Fruit fly (Drosophila melanogaster) whole organism, embryonic: ENCODE results near the gene CG13248.

Experiments used
- CG10321 ChIP-seq: fragments of 200-800 bp; sonication (Bioruptor generic); IDR thresholded peaks from 2 replicates; pipeline ENCODE4 v1.3.6; 2022; ENCODE audit warnings: missing biosample characterization, missing genetic modification characterization
- CG10979 ChIP-seq: fragments of 200-800 bp; sonication (Bioruptor generic); optimal IDR thresholded peaks from 2 replicates; lab custom pipeline; 2018; ENCODE audit warnings: missing biosample characterization, mild to moderate bottlenecking, missing genetic modification characterization, moderate library complexity
- CG12071 ChIP-seq: fragments of 200-800 bp; sonication (Bioruptor generic); optimal IDR thresholded peaks from 3 replicates; lab custom pipeline; 2018; ENCODE audit warnings: missing biosample characterization, mild to moderate bottlenecking, missing genetic modification characterization
- CG12769 ChIP-seq: fragments of 200-800 bp; sonication (Bioruptor generic); optimal IDR thresholded peaks from 2 replicates; lab custom pipeline; 2019; ENCODE audit warnings: missing biosample characterization, mild to moderate bottlenecking, missing genetic modification characterization, moderate library complexity
- CG13296 ChIP-seq: fragments of 200-800 bp; sonication (Bioruptor generic); optimal IDR thresholded peaks from 3 replicates; lab custom pipeline; 2018; ENCODE audit warnings: missing biosample characterization, mild to moderate bottlenecking, missing genetic modification characterization
- CG15269 ChIP-seq: fragments of 200-800 bp; sonication (Bioruptor generic); optimal IDR thresholded peaks from 2 replicates; lab custom pipeline; 2018; ENCODE audit warnings: missing biosample characterization, mild to moderate bottlenecking, missing genetic modification characterization, moderate library complexity
- CG2120 ChIP-seq: fragments of 200-800 bp; sonication (Bioruptor generic); optimal IDR thresholded peaks from 3 replicates; lab custom pipeline; 2016; ENCODE audit warnings: missing biosample characterization, missing genetic modification characterization
- CG3065 ChIP-seq: fragments of 200-800 bp; sonication (Bioruptor generic); optimal IDR thresholded peaks from 2 replicates; lab custom pipeline; 2016; ENCODE audit warnings: missing biosample characterization, missing genetic modification characterization
- CG3163 ChIP-seq: fragments of 200-800 bp; sonication (Bioruptor generic); optimal IDR thresholded peaks from 3 replicates; lab custom pipeline; 2016; ENCODE audit warnings: missing biosample characterization, missing genetic modification characterization
- CG4328 ChIP-seq: fragments of 200-800 bp; sonication (Bioruptor generic); optimal IDR thresholded peaks from 3 replicates; lab custom pipeline; 2017; ENCODE audit warnings: missing biosample characterization, missing genetic modification reagents, missing genetic modification characterization
- CG4730 ChIP-seq: fragments of 200-800 bp; sonication (Bioruptor generic); IDR thresholded peaks from 2 replicates; pipeline ENCODE4 v1.3.6; 2022; ENCODE audit warnings: missing biosample characterization, missing genetic modification characterization
- CG4854 ChIP-seq: fragments of 200-800 bp; sonication (Bioruptor generic); optimal IDR thresholded peaks from 2 replicates; lab custom pipeline; 2016; ENCODE audit warnings: missing biosample characterization, missing genetic modification characterization, inconsistent platforms
- CG6272 ChIP-seq: fragments of 200-800 bp; sonication (Bioruptor generic); IDR thresholded peaks from 2 replicates; pipeline ENCODE4 v1.3.6; 2022; ENCODE audit warnings: missing biosample characterization, missing genetic modification characterization
- CG7372 ChIP-seq: fragments of 200-800 bp; sonication (Bioruptor generic); IDR thresholded peaks from 2 replicates; pipeline ENCODE4 v1.3.6; 2022; ENCODE audit warnings: missing biosample characterization, missing genetic modification characterization
- CG7963 ChIP-seq: fragments of 200-800 bp; sonication (Bioruptor generic); IDR thresholded peaks from 3 replicates; pipeline ENCODE4 v1.3.6; 2022; ENCODE audit warnings: missing biosample characterization, missing genetic modification characterization; ENCODE audit not compliant: partially characterized antibody
- CG8089 ChIP-seq: fragments of 200-800 bp; sonication (Bioruptor generic); optimal IDR thresholded peaks from 3 replicates; lab custom pipeline; 2016; ENCODE audit warnings: missing biosample characterization, missing genetic modification characterization
- CG8359 ChIP-seq: fragments of 200-800 bp; sonication (Bioruptor generic); optimal IDR thresholded peaks from 2 replicates; lab custom pipeline; 2017; ENCODE audit warnings: missing biosample characterization, mild to moderate bottlenecking, missing genetic modification characterization, borderline replicate concordance
- CG9876 ChIP-seq: fragments of 200-800 bp; sonication (Bioruptor generic); optimal IDR thresholded peaks from 2 replicates; lab custom pipeline; 2016; ENCODE audit warnings: missing biosample characterization, missing genetic modification characterization
- CrebB ChIP-seq: fragments of 200-800 bp; sonication (Bioruptor generic); optimal IDR thresholded peaks from 3 replicates; lab custom pipeline; 2018; ENCODE audit warnings: missing biosample characterization, mild to moderate bottlenecking, missing genetic modification characterization
- Dbx ChIP-seq: fragments of 200-800 bp; sonication (Bioruptor generic); IDR thresholded peaks from 3 replicates; pipeline ENCODE4 v1.3.6; 2022; ENCODE audit warnings: missing biosample characterization, missing genetic modification characterization
- Doc2 ChIP-seq: fragments of 200-800 bp; sonication (Bioruptor generic); IDR thresholded peaks from 2 replicates; pipeline ENCODE4 v1.3.6; 2022; ENCODE audit warnings: missing biosample characterization, missing genetic modification characterization
- E2f1 ChIP-seq: fragments of 200-800 bp; sonication (Bioruptor generic); IDR thresholded peaks from 2 replicates; pipeline ENCODE4 v1.3.6; 2022; ENCODE audit warnings: missing biosample characterization, missing genetic modification characterization
- HLH54F ChIP-seq: fragments of 200-800 bp; sonication (Bioruptor generic); optimal IDR thresholded peaks from 3 replicates; lab custom pipeline; 2016; ENCODE audit warnings: missing biosample characterization, missing genetic modification characterization
- Hmr ChIP-seq: fragments of 200-800 bp; sonication (Bioruptor generic); optimal IDR thresholded peaks from 3 replicates; lab custom pipeline; 2017; ENCODE audit warnings: mild to moderate bottlenecking, missing biosample characterization, missing genetic modification reagents, missing genetic modification characterization
- Neu2 ChIP-seq: fragments of 200-800 bp; sonication (Bioruptor generic); optimal IDR thresholded peaks from 3 replicates; lab custom pipeline; 2016; ENCODE audit warnings: missing biosample characterization, missing genetic modification characterization, borderline replicate concordance
- Optix ChIP-seq: fragments of 200-800 bp; sonication (Bioruptor generic); IDR thresholded peaks from 3 replicates; pipeline ENCODE4 v1.3.6; 2022; ENCODE audit warnings: missing biosample characterization, missing genetic modification characterization
- Sry-δ ChIP-seq: fragments of 200-800 bp; sonication (Bioruptor generic); optimal IDR thresholded peaks from 2 replicates; lab custom pipeline; 2016; ENCODE audit warnings: missing biosample characterization, missing genetic modification characterization
- Ssrp ChIP-seq: fragments of 200-800 bp; sonication (Bioruptor generic); optimal IDR thresholded peaks from 2 replicates; lab custom pipeline; 2018; ENCODE audit warnings: missing biosample characterization, mild to moderate bottlenecking, missing genetic modification characterization, moderate library complexity
- br ChIP-seq: fragments of >200 bp; optimal IDR thresholded peaks from 2 replicates; lab custom pipeline; 2017
- bsh ChIP-seq, 2 experiments: fragments of 200-800 bp; sonication (Bioruptor generic); optimal IDR thresholded peaks; 2 replicates each; lab custom pipeline; 2017 to 2018; ENCODE audit warnings: mild to moderate bottlenecking in 2 of 2, missing biosample characterization in 2 of 2, missing genetic modification characterization in 2 of 2, moderate library complexity in 1 of 2
- crp ChIP-seq, 2 experiments: fragments of 200-800 bp; sonication (Bioruptor generic); optimal IDR thresholded peaks; 2 replicates in 1 of 2; 3 replicates in 1 of 2; lab custom pipeline; 2017; ENCODE audit warnings: missing biosample characterization in 2 of 2, missing genetic modification characterization in 2 of 2, mild to moderate bottlenecking in 1 of 2, moderate library complexity in 1 of 2
- da ChIP-seq: fragments of 200-800 bp; sonication (Bioruptor generic); optimal IDR thresholded peaks from 2 replicates; lab custom pipeline; 2016; ENCODE audit warnings: missing biosample characterization, missing genetic modification characterization
- danr ChIP-seq: fragments of 200-800 bp; sonication (Bioruptor generic); IDR thresholded peaks from 2 replicates; pipeline ENCODE4 v1.3.6; 2022; ENCODE audit warnings: missing biosample characterization, missing genetic modification characterization
- en ChIP-seq: fragments of 200-800 bp; sonication (Bioruptor generic); optimal IDR thresholded peaks from 2 replicates; lab custom pipeline; 2016; ENCODE audit warnings: missing biosample characterization, missing genetic modification characterization
- gcm ChIP-seq: fragments of 200-800 bp; sonication (Bioruptor generic); optimal IDR thresholded peaks from 2 replicates; lab custom pipeline; 2019; ENCODE audit warnings: missing biosample characterization, mild to moderate bottlenecking, missing genetic modification characterization, moderate library complexity
- ind ChIP-seq: fragments of 200-800 bp; sonication (Bioruptor generic); optimal IDR thresholded peaks from 3 replicates; lab custom pipeline; 2016; ENCODE audit warnings: missing biosample characterization, missing genetic modification characterization
- lmd ChIP-seq: fragments of 200-800 bp; sonication (Bioruptor generic); IDR thresholded peaks from 2 replicates; pipeline ENCODE4 v1.3.6; 2022; ENCODE audit warnings: missing biosample characterization, missing genetic modification characterization
- nmo ChIP-seq: fragments of 200-800 bp; sonication (Bioruptor generic); optimal IDR thresholded peaks from 2 replicates; lab custom pipeline; 2018; ENCODE audit warnings: missing biosample characterization, mild to moderate bottlenecking, missing genetic modification characterization, moderate library complexity
- ro ChIP-seq: fragments of 200-800 bp; sonication (Bioruptor generic); IDR thresholded peaks from 2 replicates; pipeline ENCODE4 v1.3.6; 2022; ENCODE audit warnings: missing biosample characterization, missing genetic modification characterization
- run ChIP-seq: fragments of 200-800 bp; sonication (Bioruptor generic); optimal IDR thresholded peaks from 3 replicates; lab custom pipeline; 2018; ENCODE audit warnings: missing biosample characterization, mild to moderate bottlenecking, missing genetic modification characterization
- sens-2 ChIP-seq: fragments of 200-800 bp; sonication (Bioruptor generic); IDR thresholded peaks from 2 replicates; pipeline ENCODE4 v1.3.6; 2022; ENCODE audit warnings: missing biosample characterization, missing genetic modification characterization
- sima ChIP-seq: fragments of 200-800 bp; sonication (Bioruptor generic); optimal IDR thresholded peaks from 2 replicates; lab custom pipeline; 2016; ENCODE audit warnings: missing biosample characterization, missing genetic modification characterization
- slp2 ChIP-seq: fragments of 200-800 bp; sonication (Bioruptor generic); optimal IDR thresholded peaks from 2 replicates; lab custom pipeline; 2016; ENCODE audit warnings: missing biosample characterization, missing genetic modification characterization
- ssp ChIP-seq: fragments of 200-800 bp; sonication (Bioruptor generic); IDR thresholded peaks from 2 replicates; pipeline ENCODE4 v1.3.6; 2022; ENCODE audit warnings: missing biosample characterization, missing genetic modification characterization
- stc ChIP-seq: fragments of 200-800 bp; sonication (Bioruptor generic); IDR thresholded peaks from 2 replicates; pipeline ENCODE4 v1.3.6; 2022; ENCODE audit warnings: missing biosample characterization, missing genetic modification characterization
- tin ChIP-seq: fragments of 200-800 bp; sonication (Bioruptor generic); optimal IDR thresholded peaks from 3 replicates; lab custom pipeline; 2016; ENCODE audit warnings: missing biosample characterization, missing genetic modification characterization
- tna ChIP-seq: fragments of 200-800 bp; sonication (Bioruptor generic); IDR thresholded peaks from 2 replicates; pipeline ENCODE4 v1.3.6; 2022; ENCODE audit warnings: missing biosample characterization, missing genetic modification characterization; ENCODE audit not compliant: partially characterized antibody
- toy ChIP-seq: fragments of 200-800 bp; sonication (Bioruptor generic); IDR thresholded peaks from 2 replicates; pipeline ENCODE4 v1.3.6; 2022; ENCODE audit warnings: missing biosample characterization, missing genetic modification characterization

CG13248 gene

dm6 chr3L:20398243-20399222 lies 11.8 kb downstream of the CG13248 start (continued):
- TF ChIP-seq CrebB (tag; lab: Kevin White, UChicago) (peak; percentile 71), CG12769 (tag; lab: Kevin White, UChicago) (peak; percentile 56), CG8089 (peak; percentile 51), CG7372 (peak; percentile 71), CG4730 (GFP tag; lab: Robert Waterston, UW) (peak; percentile 26; the same call in 1 of the 2 replicates), run (tag; lab: Kevin White, UChicago) (peak; percentile 76), CG4854 (peak; percentile 75), CG3065 (GFP tag; lab: Kevin White, UChicago) (peak; percentile 33), CG4328 (GFP tag; lab: Kevin White, UChicago) (peak; percentile 67), CG3163 (GFP tag; lab: Kevin White, UChicago) (peak; percentile 13), CG8359 (GFP tag; lab: Kevin White, UChicago) (peak; percentile 29), bsh (GFP tag; optimal IDR thresholded peaks at IDR 0.05; lab: Kevin White, UChicago) (peak; percentile 58 to 82), CG10979 (tag; lab: Kevin White, UChicago) (peak; percentile 87), CG7963 (GFP tag; lab: Robert Waterston, UW) (no peak), Sry-δ (GFP tag; lab: Kevin White, UChicago) (peak; percentile 26), HLH54F (GFP tag; lab: Kevin White, UChicago) (peak; percentile 65), sima (no peak), Optix (0 out of 3 replicates have a peak, but pooled peaks have one; percentile 21), gcm (GFP tag; lab: Kevin White, UChicago) (peak; percentile 84), tna (GFP tag; lab: Robert Waterston, UW) (no peak), slp2 (GFP tag; lab: Kevin White, UChicago) (peak; percentile 57), CG9876 (GFP tag; lab: Kevin White, UChicago) (peak; percentile 6), sens-2 (GFP tag; lab: Robert Waterston, UW) (no peak), CG12071 (GFP tag; lab: Kevin White, UChicago) (peak; percentile 67), CG15269 (tag; lab: Kevin White, UChicago) (peak; percentile 92), Doc2 (no peak), Ssrp (tag; lab: Kevin White, UChicago) (peak; percentile 86), Hmr (GFP tag; lab: Kevin White, UChicago) (peak; percentile 88), crp (GFP tag; optimal IDR thresholded peaks at IDR 0.05; lab: Kevin White, UChicago) (peak in 1 of 2 experiments; percentile 50), en (GFP tag; lab: Kevin White, UChicago) (peak; percentile 2), CG10321 (GFP tag; lab: Robert Waterston, UW) (peak; percentile 40; the same call in 1 of the 2 replicates), CG6272 (GFP tag; lab: Robert Waterston, UW) (peak; percentile 53), stc (GFP tag; lab: Robert Waterston, UW) (peak; percentile 74), CG2120 (peak; percentile 90), ssp (peak; percentile 63), Neu2 (GFP tag; lab: Kevin White, UChicago) (no peak), toy (GFP tag; lab: Robert Waterston, UW) (no peak), E2f1 (GFP tag; lab: Robert Waterston, UW) (peak; percentile 78), lmd (peak; percentile 85), danr (peak; percentile 57; the same call in 1 of the 2 replicates), CG13296 (GFP tag; lab: Kevin White, UChicago) (peak; percentile 86), da (GFP tag; lab: Kevin White, UChicago) (peak; percentile 27), Dbx (GFP tag; lab: Robert Waterston, UW) (peak; percentile 61; the same call in 2 of the 3 replicates), ind (peak; percentile 85), ro (peak; percentile 38; the same call in 1 of the 2 replicates), br (lab: Kevin White, UChicago) (no peak), tin (GFP tag; lab: Kevin White, UChicago) (peak; percentile 80), nmo (GFP tag; lab: Kevin White, UChicago) (peak; percentile 91)
